Worm (Caenorhabditis elegans) whole organism, L3 larva: ENCODE results near the gene Y54E2A.9.

Experiments
- R02D3.7 ChIP-seq: fragments of 150-350 bp; optimal IDR thresholded peaks from 2 replicates; lab custom pipeline; 2014; ENCODE audit warnings: missing biosample characterization, missing genetic modification characterization
- ZK546.5 ChIP-seq: sonication (generic microtip); optimal IDR thresholded peaks from 2 replicates; lab custom pipeline; 2017; ENCODE audit warnings: missing biosample characterization, missing genetic modification characterization
- aly-2 ChIP-seq: fragments of 150-350 bp; optimal IDR thresholded peaks from 2 replicates; lab custom pipeline; 2014; ENCODE audit warnings: missing biosample characterization, missing genetic modification characterization
- ama-1 ChIP-seq: fragments of 150-350 bp; optimal IDR thresholded peaks from 2 replicates; lab custom pipeline; 2018
- ceh-16 ChIP-seq: sonication (generic microtip); optimal IDR thresholded peaks from 2 replicates; lab custom pipeline; 2017; ENCODE audit warnings: missing biosample characterization, missing genetic modification characterization
- ceh-28 ChIP-seq: fragments of 150-350 bp; optimal IDR thresholded peaks from 2 replicates; lab custom pipeline; 2014; ENCODE audit warnings: missing biosample characterization, missing genetic modification reagents, missing genetic modification characterization
- ceh-82 ChIP-seq: fragments of 150-350 bp; optimal IDR thresholded peaks from 2 replicates; lab custom pipeline; 2014; ENCODE audit warnings: missing biosample characterization, missing genetic modification characterization
- daf-12 ChIP-seq: fragments of 150-350 bp; optimal IDR thresholded peaks from 2 replicates; lab custom pipeline; 2014; ENCODE audit warnings: missing biosample characterization, missing genetic modification reagents, missing genetic modification characterization
- egl-27 ChIP-seq: sonication (generic microtip); optimal IDR thresholded peaks from 4 replicates; lab custom pipeline; 2017; ENCODE audit warnings: missing biosample characterization, missing genetic modification reagents, missing genetic modification characterization
- fkh-10 ChIP-seq: sonication (generic microtip); optimal IDR thresholded peaks from 2 replicates; lab custom pipeline; 2017; ENCODE audit warnings: missing biosample characterization, missing genetic modification reagents, missing genetic modification characterization
- fkh-2 ChIP-seq: fragments of 150-350 bp; optimal IDR thresholded peaks from 2 replicates; lab custom pipeline; 2014; ENCODE audit warnings: missing biosample characterization, missing genetic modification reagents, missing genetic modification characterization
- fos-1 ChIP-seq: fragments of 150-350 bp; optimal IDR thresholded peaks from 2 replicates; lab custom pipeline; 2014; ENCODE audit warnings: missing biosample characterization, missing genetic modification characterization
- hmg-11 ChIP-seq: sonication (generic microtip); optimal IDR thresholded peaks from 2 replicates; lab custom pipeline; 2016; ENCODE audit warnings: missing genetic modification characterization, missing compliant biosample characterization
- jun-1 ChIP-seq: fragments of 150-350 bp; optimal IDR thresholded peaks from 2 replicates; lab custom pipeline; 2014; ENCODE audit warnings: missing biosample characterization, missing genetic modification reagents, missing genetic modification characterization
- lin-39 ChIP-seq: fragments of 150-350 bp; optimal IDR thresholded peaks from 2 replicates; lab custom pipeline; 2018; ENCODE audit warnings: missing biosample characterization, missing genetic modification reagents, missing genetic modification characterization
- lsy-12 ChIP-seq: sonication (generic microtip); optimal IDR thresholded peaks from 2 replicates; lab custom pipeline; 2016; ENCODE audit warnings: mild to moderate bottlenecking, missing genetic modification characterization, missing compliant biosample characterization
- mdl-1 ChIP-seq: fragments of 150-350 bp; optimal IDR thresholded peaks from 2 replicates; lab custom pipeline; 2014; ENCODE audit warnings: missing biosample characterization, missing genetic modification characterization
- mml-1 ChIP-seq: fragments of 150-350 bp; sonication (generic microtip); optimal IDR thresholded peaks from 3 replicates; lab custom pipeline; 2014; ENCODE audit warnings: missing biosample characterization, missing genetic modification characterization
- nfya-1 ChIP-seq: sonication (generic microtip); optimal IDR thresholded peaks from 2 replicates; lab custom pipeline; 2017; ENCODE audit warnings: missing genetic modification characterization, mild to moderate bottlenecking, missing compliant biosample characterization, antibody characterized with exemption, moderate library complexity; ENCODE audit not compliant: insufficient read depth
- nhr-11 ChIP-seq: fragments of 150-350 bp; optimal IDR thresholded peaks from 2 replicates; lab custom pipeline; 2014; ENCODE audit warnings: missing biosample characterization, missing genetic modification characterization
- nhr-12 ChIP-seq: fragments of 150-350 bp; optimal IDR thresholded peaks from 2 replicates; lab custom pipeline; 2014; ENCODE audit warnings: missing biosample characterization, missing genetic modification characterization
- nhr-23 ChIP-seq: fragments of 150-350 bp; optimal IDR thresholded peaks from 2 replicates; lab custom pipeline; 2014; ENCODE audit warnings: missing biosample characterization, missing genetic modification reagents, missing genetic modification characterization
- nhr-25 ChIP-seq: sonication (generic microtip); optimal IDR thresholded peaks from 2 replicates; lab custom pipeline; 2017; ENCODE audit warnings: missing biosample characterization, missing genetic modification characterization
- nhr-28 ChIP-seq: fragments of 150-350 bp; optimal IDR thresholded peaks from 2 replicates; lab custom pipeline; 2014; ENCODE audit warnings: missing biosample characterization, missing genetic modification characterization
- nhr-67 ChIP-seq: fragments of 150-350 bp; optimal IDR thresholded peaks from 2 replicates; lab custom pipeline; 2014; ENCODE audit warnings: missing biosample characterization, missing genetic modification characterization
- nhr-77 ChIP-seq: fragments of 150-350 bp; optimal IDR thresholded peaks from 2 replicates; lab custom pipeline; 2014; ENCODE audit warnings: missing biosample characterization, missing genetic modification characterization
- pqm-1 ChIP-seq: fragments of 150-350 bp; optimal IDR thresholded peaks from 2 replicates; lab custom pipeline; 2017; ENCODE audit warnings: missing biosample characterization, missing genetic modification characterization, inconsistent platforms
- sea-2 ChIP-seq: fragments of 150-350 bp; sonication (generic microtip); optimal IDR thresholded peaks from 4 replicates; lab custom pipeline; 2014; ENCODE audit warnings: missing biosample characterization, missing genetic modification reagents, missing genetic modification characterization
- skn-1 ChIP-seq: fragments of 150-350 bp; optimal IDR thresholded peaks from 2 replicates; lab custom pipeline; 2014; ENCODE audit warnings: missing biosample characterization, missing genetic modification characterization
- snpc-4 ChIP-seq: fragments of 150-350 bp; optimal IDR thresholded peaks from 2 replicates; lab custom pipeline; 2014; ENCODE audit warnings: missing biosample characterization, missing genetic modification characterization
- tbx-2 ChIP-seq: sonication (generic microtip); optimal IDR thresholded peaks from 2 replicates; lab custom pipeline; 2016; ENCODE audit warnings: mild to moderate bottlenecking, missing genetic modification characterization, missing compliant biosample characterization
- zag-1 ChIP-seq: fragments of 150-350 bp; optimal IDR thresholded peaks from 2 replicates; lab custom pipeline; 2014; ENCODE audit warnings: missing biosample characterization, missing genetic modification characterization
- ztf-4 ChIP-seq: fragments of 150-350 bp; optimal IDR thresholded peaks from 2 replicates; lab custom pipeline; 2014; ENCODE audit warnings: missing biosample characterization, missing genetic modification characterization

The Y54E2A.9 gene

ce11 chrII:14792470-14792869, 6.7 kb upstream of the Y54E2A.9 start:
- TF ChIP-seq ceh-28 (no peak), zag-1 (no peak), snpc-4 (no peak), nhr-25 (tag; lab: Kevin White, UChicago) (no peak), fos-1 (tag; lab: Kevin White, UChicago) (no peak), tbx-2 (tag; lab: Kevin White, UChicago) (no peak), nhr-12 (tag; lab: Kevin White, UChicago) (no peak), aly-2 (tag; lab: Kevin White, UChicago) (no peak), ZK546.5 (tag; lab: Kevin White, UChicago) (no peak), fkh-2 (tag; lab: Kevin White, UChicago) (no peak), nhr-28 (tag; lab: Kevin White, UChicago) (no peak), fkh-10 (GFP tag; lab: Kevin White, UChicago) (no peak), jun-1 (tag; lab: Kevin White, UChicago) (no peak), egl-27 (tag; lab: Kevin White, UChicago) (no peak), nhr-23 (tag; lab: Kevin White, UChicago) (no peak), daf-12 (tag; lab: Kevin White, UChicago) (no peak), skn-1 (tag; lab: Kevin White, UChicago) (no peak), lsy-12 (no peak)

- TF ChIP-seq egl-27 (tag; lab: Kevin White, UChicago) (no peak), nfya-1 (tag; lab: Kevin White, UChicago) (no peak), nhr-11 (no peak), nhr-77 (no peak), fkh-10 (GFP tag; lab: Kevin White, UChicago) (no peak), fos-1 (tag; lab: Kevin White, UChicago) (no peak), aly-2 (tag; lab: Kevin White, UChicago) (no peak), nhr-12 (tag; lab: Kevin White, UChicago) (no peak), ZK546.5 (tag; lab: Kevin White, UChicago) (no peak)
- TF ChIP-seq, all 47 proteins: peak for 0
Measured at ce11 chrII:14790751-14791150, 4.9 kb upstream of the Y54E2A.9 start, which contains the start of gene Y54E2A.10. Gene Y54E2A.10 (plus strand): TSS chrII:14791051.

ce11 chrII:14779851-14780250, 6.0 kb downstream of the Y54E2A.9 start:
- TF ChIP-seq daf-12 (tag; lab: Kevin White, UChicago) (no peak), sea-2 (GFP tag; lab: Kevin White, UChicago) (no peak), nhr-67 (tag; lab: Kevin White, UChicago) (no peak), mml-1 (tag; lab: Kevin White, UChicago) (no peak), fkh-10 (GFP tag; lab: Kevin White, UChicago) (no peak), ceh-82 (tag; lab: Kevin White, UChicago) (no peak), lsy-12 (no peak), ztf-4 (tag; lab: Kevin White, UChicago) (no peak), tbx-2 (tag; lab: Kevin White, UChicago) (no peak), pqm-1 (tag; lab: Kevin White, UChicago) (no peak), ama-1 (no peak), lin-39 (tag; lab: Kevin White, UChicago) (no peak), skn-1 (tag; lab: Kevin White, UChicago) (no peak), nhr-23 (tag; lab: Kevin White, UChicago) (no peak), snpc-4 (no peak), mdl-1 (tag; lab: Kevin White, UChicago) (no peak), R02D3.7 (no peak), aly-2 (tag; lab: Kevin White, UChicago) (no peak)

- no peak for TF ChIP-seq ceh-16
- no peak for TF ChIP-seq R02D3.7
- no peak for TF ChIP-seq mml-1 (tag; lab: Kevin White, UChicago)
- TF ChIP-seq daf-12 (tag; lab: Kevin White, UChicago), result no peak
- no peak for TF ChIP-seq hmg-11 (tag; lab: Kevin White, UChicago)
Measured at ce11 chrII:14778092-14778491, 7.7 kb downstream of the Y54E2A.9 start, which contains the start of gene Y54E2A.8. Gene Y54E2A.8 (plus strand): TSS chrII:14778345.
